Worm (Caenorhabditis elegans) whole organism, mixed stage, embryonic: ENCODE results near the gene F38B2.2.

Source experiments
- elt-3 ChIP-seq: fragments of 150-350 bp; optimal IDR thresholded peaks from 2 replicates; lab custom pipeline; 2014; ENCODE audit warnings: missing biosample characterization, missing genetic modification characterization
- flh-1 ChIP-seq: fragments of 200-800 bp; sonication (Bioruptor generic); optimal IDR thresholded peaks from 2 replicates; lab custom pipeline; 2018; ENCODE audit warnings: mild to moderate bottlenecking, missing genetic modification characterization, moderate library complexity, missing compliant biosample characterization
- nhr-12 ChIP-seq: fragments of 150-350 bp; optimal IDR thresholded peaks from 2 replicates; lab custom pipeline; 2014; ENCODE audit warnings: missing biosample characterization, missing genetic modification characterization
- nhr-237 ChIP-seq: fragments of 150-350 bp; optimal IDR thresholded peaks from 2 replicates; lab custom pipeline; 2014; ENCODE audit warnings: missing biosample characterization, missing genetic modification characterization
- pha-4 ChIP-seq: fragments of 150-350 bp; optimal IDR thresholded peaks from 2 replicates; lab custom pipeline; 2018; ENCODE audit warnings: missing biosample characterization, missing genetic modification reagents, missing genetic modification characterization
- snpc-4 ChIP-seq: fragments of 150-350 bp; optimal IDR thresholded peaks from 2 replicates; lab custom pipeline; 2014; ENCODE audit warnings: missing biosample characterization, missing genetic modification characterization
- unc-62 ChIP-seq: fragments of 150-350 bp; optimal IDR thresholded peaks from 2 replicates; lab custom pipeline; 2014; ENCODE audit warnings: missing biosample characterization, missing genetic modification reagents, missing genetic modification characterization
- ztf-11 ChIP-seq: fragments of 150-350 bp; optimal IDR thresholded peaks from 2 replicates; lab custom pipeline; 2014; ENCODE audit warnings: missing biosample characterization, missing genetic modification characterization

ce11 chrX:11257071-11257470 lies 22.1 kb downstream of the F38B2.2 start, which contains the start of gene C03A3.1:
- no peak for TF ChIP-seq elt-3 (tag; lab: Kevin White, UChicago)
- no peak for TF ChIP-seq nhr-12 (tag; lab: Kevin White, UChicago)
- TF ChIP-seq ztf-11: no peak
- no peak for TF ChIP-seq pha-4 (tag; lab: Kevin White, UChicago)
- no peak for TF ChIP-seq nhr-237 (tag; lab: Kevin White, UChicago)
- no peak for TF ChIP-seq snpc-4 (tag; lab: Kevin White, UChicago)
- TF ChIP-seq unc-62 (GFP tag; lab: Kevin White, UChicago): no peak
- TF ChIP-seq flh-1 (GFP tag; lab: Kevin White, UChicago): no peak
